Fruit fly (Drosophila melanogaster): ENCODE data around the gene Ndc80.

Ndc80 gene

DNA sequence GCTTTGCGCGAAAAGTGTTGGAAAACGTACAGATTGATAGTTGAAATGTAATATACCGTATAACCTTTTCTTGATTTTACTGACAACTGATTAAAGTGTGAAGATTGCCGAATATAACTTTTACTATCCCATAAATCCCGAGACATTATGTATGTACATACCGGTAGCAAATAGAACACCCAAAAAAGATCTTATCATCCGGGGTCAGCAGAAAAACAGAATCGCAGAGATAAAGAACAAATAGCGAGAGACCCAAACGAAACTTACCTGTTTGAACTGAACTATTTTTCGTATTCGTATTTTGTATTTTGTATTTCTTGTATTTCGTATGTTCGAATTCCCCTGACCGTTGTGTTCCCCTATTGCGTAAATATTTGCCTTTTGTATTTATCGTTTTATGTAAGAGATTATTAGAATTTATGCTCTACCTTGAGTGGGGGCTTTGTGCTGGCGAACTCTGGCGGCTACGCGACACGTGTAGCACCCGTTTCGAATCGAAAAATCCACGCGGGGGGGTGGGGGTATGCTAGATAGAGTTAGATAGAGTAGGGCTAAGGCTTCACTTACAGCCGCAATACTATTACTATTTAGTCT, 21.5 kb upstream of the Ndc80 start:
- TF ChIP-seq CG17801 (GFP tag; optimal IDR thresholded peaks at IDR 0.05; ENCODE audit: partially characterized antibody), result no peak

DNA sequence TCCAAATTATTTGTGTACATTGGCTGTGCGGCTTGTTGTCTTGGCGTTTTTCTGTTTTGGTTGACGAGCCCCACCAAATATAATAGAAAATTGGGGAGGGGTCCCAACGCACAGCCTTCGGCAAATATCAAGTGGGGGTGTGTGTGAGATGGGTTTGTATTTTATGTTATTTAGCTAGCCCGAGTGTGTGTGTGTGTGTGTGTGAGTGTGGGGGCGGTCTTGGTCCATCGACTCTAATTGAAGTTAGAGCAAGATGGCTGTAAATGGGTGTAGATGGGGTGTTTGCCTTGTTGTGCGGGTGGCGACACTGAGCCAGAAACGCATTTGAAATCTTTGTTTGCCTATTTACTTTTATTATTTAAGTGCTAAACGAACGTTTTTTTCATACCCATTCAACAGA, 20.7 kb upstream of the Ndc80 start:
- TF ChIP-seq CG17801 (GFP tag; optimal IDR thresholded peaks at IDR 0.05; ENCODE audit: partially characterized antibody), result no peak

DNA sequence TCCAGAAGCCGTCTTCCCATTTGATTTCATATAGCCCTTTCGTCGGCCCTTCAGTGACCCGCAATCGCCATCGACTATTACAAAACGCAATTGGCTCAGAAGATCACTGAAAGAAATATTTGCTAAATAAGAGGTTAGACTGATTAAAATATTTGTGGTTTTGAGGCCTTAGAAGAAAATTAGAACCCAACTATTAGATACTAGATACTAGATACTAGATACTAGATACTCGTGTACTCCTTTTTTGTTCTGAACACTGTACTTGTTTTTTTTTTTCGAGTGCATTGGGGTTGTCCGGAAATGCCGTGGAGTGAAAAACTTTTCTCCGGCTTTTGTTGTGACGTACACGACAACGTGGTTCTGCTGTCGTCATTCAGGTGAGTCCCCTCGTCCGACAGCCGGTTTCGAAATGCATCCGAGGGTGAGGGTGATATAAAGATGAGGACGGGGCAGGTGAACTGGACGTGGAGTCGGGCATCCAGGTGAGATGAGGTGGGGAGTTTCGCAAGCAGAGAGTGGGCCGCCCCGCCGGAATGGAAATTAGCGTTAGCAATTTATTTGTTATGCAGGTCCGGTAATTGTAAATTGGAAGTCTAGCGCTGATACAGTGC, 18.5 kb upstream of the Ndc80 start:
- no peak for TF ChIP-seq CG17801 (GFP tag; optimal IDR thresholded peaks at IDR 0.05; ENCODE audit: partially characterized antibody)

DNA sequence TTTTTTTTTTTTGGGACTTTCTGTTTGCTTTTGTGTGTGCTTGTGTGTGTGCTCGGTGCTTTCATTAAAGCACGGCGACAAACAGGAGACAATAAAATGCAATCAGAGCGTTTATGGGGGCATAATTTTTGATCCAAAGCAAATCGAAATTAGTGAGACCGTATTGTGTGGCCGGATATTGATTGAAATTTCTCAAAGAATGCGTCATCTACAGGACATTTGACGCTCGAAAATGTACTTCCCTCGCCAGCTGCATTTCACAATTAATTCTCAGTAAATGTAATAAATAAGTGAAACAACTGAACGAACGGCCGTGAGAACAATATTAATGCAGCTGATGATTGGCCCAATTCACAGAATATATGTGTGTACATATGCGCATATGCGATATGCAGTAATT, 17.6 kb upstream of the Ndc80 start:
- TF ChIP-seq CG17801 (GFP tag; optimal IDR thresholded peaks at IDR 0.05; ENCODE audit: partially characterized antibody), result no peak

DNA sequence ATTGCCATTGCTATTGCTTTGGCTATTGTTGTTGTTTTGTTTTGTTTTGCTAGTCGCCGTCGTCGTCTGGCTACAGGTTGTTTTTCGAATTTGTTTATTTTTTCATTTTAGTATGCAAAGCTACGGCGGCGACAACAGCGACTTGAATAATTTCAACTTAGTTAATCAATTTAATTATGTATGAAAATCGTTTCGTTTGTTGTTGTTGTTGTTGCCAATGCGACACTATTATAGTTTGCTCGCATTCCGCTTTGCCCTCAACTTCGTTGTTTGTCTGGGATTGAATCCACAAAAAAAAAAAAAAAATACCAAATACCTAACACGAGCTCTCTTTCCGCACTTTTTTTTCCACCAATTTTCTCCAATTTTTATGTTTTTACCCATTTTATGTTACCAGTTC, 16.0 kb upstream of the Ndc80 start:
- no peak for TF ChIP-seq CG17801 (GFP tag; optimal IDR thresholded peaks at IDR 0.05; ENCODE audit: partially characterized antibody)

DNA sequence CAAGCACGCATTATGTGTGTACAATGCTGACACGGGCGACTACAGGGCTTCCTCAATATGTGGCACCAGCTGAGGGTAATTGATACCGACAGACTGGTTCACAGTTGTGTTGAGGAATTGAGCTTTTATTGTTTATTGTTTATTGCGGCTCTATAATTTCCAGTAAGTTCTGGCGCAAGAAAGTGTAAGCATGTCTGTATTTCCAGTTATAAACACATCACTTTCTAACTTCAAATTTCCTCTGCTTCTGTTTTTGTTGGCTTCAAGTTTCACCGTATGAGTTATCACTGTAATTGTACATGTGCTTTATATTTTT, 14.7 kb upstream of the Ndc80 start:
- peak; percentile 38 for TF ChIP-seq CG17801 (GFP tag; optimal IDR thresholded peaks at IDR 0.05; ENCODE audit: partially characterized antibody)

DNA sequence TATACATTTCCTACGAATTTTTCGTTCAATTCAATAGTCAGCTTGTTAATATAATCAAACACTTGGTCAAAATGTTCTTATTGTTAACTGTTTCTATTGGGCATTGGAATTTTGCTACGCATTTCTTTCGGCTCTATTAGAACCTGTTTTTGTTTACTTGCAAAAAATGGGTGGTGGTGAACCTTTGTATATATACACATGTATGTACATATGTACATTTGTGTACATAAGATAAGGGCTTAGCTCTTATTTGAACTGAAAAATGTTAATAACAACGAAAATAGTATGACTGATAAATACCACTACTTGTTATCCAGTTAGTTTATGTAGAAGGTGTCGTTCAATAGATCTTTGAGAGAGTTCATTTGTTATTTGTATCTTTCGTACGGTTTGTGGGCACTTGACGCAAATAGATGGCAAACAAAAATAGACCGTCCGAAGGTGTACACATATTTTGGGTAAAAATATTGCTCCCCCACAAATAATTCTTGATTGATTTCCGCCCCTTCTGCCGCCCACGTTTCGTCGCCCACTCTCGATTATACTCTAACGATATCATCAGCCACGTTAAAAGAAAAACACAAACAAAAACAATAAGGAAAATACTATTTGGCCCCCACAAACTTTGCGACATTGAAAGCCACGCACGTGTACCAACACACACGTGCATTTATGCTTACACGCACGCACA, 14.2 kb upstream of the Ndc80 start:
- no peak for TF ChIP-seq CG17801 (GFP tag; optimal IDR thresholded peaks at IDR 0.05; ENCODE audit: partially characterized antibody)

DNA sequence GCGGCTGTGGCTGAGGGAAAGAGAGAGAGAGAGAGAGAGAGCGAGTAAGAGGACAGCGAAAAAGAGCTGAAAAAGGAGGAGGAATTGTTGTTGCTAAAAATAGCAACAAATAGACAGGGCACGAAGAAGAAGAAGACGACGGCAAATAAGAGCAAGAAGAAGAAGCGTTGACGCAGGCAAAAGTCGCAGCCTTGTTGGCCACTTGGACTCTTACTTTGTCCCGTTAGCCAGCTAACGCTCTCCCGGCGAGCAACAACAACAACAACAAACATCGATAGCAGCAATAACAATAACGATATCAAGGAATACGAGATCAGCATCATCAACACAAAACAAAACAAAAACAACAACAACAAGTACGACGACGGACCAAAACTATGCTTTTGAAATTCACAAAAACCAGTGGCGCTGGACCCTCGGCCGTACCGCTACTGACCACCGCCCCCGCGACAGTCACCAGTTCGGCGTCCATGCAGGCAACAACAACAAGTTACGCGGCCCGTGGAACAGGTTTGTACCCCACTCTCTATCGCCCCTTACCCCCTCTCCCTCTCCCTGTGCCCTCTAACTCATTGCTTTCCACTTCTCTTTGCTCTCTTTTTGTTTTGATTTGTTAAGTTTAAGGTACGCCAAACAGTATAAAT, 13.3 kb upstream of the Ndc80 start:
- no peak for TF ChIP-seq CG17801 (GFP tag; optimal IDR thresholded peaks at IDR 0.05; ENCODE audit: partially characterized antibody)

DNA sequence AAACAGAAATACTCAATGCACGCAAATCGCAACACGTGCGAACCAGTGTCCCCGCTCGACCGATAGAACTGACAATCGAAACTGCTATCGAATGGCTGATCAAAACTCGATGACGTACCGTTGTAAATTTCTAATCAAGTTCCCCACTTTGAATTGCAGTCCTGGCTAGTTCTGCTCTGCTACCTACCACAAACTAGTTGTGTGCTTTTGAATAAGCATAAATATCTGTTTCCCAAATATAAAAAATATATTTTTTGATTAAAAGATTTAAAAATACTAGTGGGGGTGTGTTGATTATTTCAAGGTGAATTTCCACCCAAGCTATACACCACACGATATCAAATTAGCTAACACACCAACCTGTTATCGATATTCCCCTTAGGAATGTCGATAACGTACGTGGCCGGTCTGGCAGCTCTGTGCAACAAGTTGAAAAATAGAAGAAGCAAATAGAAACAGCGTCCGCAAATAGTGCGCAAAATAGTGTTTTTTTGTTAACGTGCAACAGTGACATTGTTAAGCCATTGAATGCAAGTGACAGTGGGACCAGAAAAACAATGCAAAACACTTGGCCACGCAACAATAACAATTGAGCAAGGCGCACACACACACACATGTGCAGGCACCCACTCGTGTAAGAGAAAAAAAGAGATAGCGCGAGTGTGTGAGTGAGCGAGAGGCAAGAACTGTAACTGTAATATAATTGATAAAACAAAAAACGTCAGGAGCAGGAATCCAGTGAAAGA, 12.6 kb upstream of the Ndc80 start, which contains the start of the genes CG2691 and NFAT:
CG2691 (minus strand) TSS at position 75 of the 746 bp plus-strand sequence.
NFAT (plus strand) TSS at position 412 of the 746 bp plus-strand sequence.
- peak; percentile 26 for TF ChIP-seq CG17801 (GFP tag; optimal IDR thresholded peaks at IDR 0.05; ENCODE audit: partially characterized antibody)

DNA sequence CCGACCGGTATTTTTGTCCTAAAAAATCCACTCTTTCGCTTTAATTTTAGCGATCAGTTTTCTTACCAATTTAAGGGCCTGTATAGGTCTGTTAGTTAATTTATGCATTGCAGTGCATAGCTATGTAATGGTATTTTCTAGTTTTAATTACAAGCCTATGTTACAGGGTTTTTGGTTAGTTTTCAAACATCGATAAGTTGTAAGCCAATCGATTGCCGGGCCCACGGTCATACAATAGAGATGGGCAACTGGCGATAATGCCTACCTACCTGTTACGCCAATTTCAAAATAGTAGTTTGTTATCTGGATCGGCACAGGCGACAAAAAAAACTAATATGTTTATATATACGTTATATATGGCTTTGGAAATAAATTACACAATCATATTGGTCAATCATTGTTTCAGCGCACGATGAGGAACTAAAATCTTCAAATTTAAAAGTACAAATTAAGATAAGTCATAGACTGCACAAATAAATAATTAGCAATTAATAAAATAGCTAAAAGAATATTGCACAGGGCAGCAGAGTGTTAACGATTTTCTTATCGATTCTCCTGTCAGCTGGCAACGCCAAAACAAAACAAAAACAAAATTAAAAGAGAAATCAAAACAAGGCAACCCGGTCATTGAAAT, 4.7 kb upstream of the Ndc80 start, which contains the start of the genes tth and Tango2:
tth (minus strand) TSS at position 170 of the 634 bp plus-strand sequence.
Tango2 (plus strand) TSS at position 573 of the 634 bp plus-strand sequence.
- peak; percentile 83 for TF ChIP-seq CG17801 (GFP tag; optimal IDR thresholded peaks at IDR 0.05; ENCODE audit: partially characterized antibody)

DNA sequence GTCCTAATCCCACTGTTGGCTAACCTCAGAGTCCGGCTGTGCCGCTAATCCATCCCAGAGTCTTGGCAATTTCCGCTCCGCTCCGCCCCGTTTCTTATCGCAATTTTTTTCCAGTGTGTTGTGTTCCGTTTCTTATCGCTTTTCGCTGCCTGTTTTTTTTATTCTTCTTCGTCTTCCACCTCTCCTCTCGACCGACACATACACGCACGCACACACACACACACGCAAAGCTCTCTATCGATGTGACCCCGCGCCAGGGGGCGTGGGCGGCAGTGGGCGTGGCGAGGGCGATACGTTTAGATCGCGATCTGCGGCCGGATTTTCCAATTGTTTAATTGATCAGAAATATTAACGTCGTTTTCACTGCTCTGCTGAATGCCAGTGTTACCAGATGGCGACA, 4.1 kb upstream of the Ndc80 start:
- peak; percentile 13 for TF ChIP-seq CG17801 (GFP tag; optimal IDR thresholded peaks at IDR 0.05; ENCODE audit: partially characterized antibody)

DNA sequence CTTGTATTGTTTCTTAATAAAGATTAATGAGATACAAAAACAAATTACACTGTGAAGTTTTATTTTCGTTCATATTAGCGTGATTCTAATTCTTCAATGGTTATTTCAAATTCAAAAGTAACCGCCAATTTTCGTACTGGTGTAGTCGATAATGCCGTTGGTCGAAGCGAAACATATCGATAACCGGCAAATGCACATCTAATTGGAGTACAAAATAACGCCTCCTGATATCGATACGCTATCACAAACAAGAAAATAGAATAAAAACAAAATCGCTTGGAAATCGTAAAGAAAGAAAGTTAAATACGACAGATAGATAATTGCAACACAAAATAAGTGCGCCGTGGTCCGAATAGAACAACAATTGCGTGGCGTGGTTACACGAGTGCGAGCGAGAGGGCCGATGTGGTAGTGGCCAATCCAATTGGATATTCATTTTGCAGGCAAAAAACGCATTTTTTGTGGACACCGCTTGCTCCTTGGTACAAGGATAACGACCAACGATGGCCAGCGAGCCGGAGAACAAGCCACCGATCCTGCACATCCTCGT, 5.8 kb downstream of the Ndc80 start:
- peak; percentile 26 for TF ChIP-seq CG17801 (GFP tag; optimal IDR thresholded peaks at IDR 0.05; ENCODE audit: partially characterized antibody)

DNA sequence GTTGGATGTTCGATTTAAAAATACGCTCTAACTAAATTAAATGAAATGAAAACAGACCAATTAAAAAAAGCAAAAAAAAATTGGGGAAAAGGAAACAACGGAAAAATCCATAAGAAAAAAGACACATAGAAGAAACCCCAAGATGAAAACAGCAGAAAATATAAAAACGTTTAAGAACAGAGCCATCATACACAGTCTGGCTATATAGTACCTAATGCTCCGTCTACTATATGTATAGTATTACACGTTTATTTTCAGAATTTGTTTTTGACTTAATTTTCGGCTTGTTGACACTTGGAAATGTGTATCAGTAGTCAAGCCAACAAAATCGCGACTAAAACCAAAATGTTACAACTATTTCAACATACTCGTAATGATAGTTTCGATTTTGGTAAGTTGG, 6.5 kb downstream of the Ndc80 start, which contains the start of gene CG11178:
CG11178 (plus strand) TSS at position 301 of the 400 bp plus-strand sequence.
- no peak for TF ChIP-seq CG17801 (GFP tag; optimal IDR thresholded peaks at IDR 0.05; ENCODE audit: partially characterized antibody)

DNA sequence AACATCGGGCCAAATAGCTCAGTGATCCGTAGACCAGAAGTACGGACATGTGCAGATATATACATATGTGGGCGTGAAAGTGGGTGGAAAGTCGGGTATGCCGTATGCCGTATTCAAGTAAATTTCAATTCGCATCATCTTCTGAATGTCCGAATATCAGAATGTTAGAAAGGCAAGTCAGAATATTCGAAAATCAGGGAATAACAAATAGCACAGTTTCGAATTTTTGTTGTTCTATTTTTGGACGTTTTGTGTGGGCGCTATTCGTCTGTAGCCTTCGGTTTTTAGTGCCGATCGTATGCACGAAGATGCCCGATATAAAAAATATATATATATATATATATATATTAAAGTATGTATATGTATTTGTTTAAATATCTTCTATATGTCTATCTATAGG, 7.4 kb downstream of the Ndc80 start:
- TF ChIP-seq CG17801 (GFP tag; optimal IDR thresholded peaks at IDR 0.05; ENCODE audit: partially characterized antibody), result no peak
